Worm (Caenorhabditis elegans) whole organism, midembryonic: Measurements from ENCODE around the gene F38E1.10.
"Not testable (repeated sequence)": the region's sequence is repeated elsewhere in the genome, so short reads cannot be mapped to it uniquely, and the experiment has no call there.

Experiments
- cog-1 ChIP-seq: sonication (generic microtip); optimal IDR thresholded peaks from 2 replicates; lab custom pipeline; 2016; ENCODE audit warnings: missing genetic modification characterization, missing compliant biosample characterization
- flt-1 ChIP-seq: fragments of 200-800 bp; sonication (Bioruptor generic); IDR thresholded peaks from 2 replicates; pipeline ENCODE4 v1.3.6; 2022; ENCODE audit warnings: missing genetic modification characterization, missing compliant biosample characterization
- klf-2 ChIP-seq: fragments of 200-800 bp; sonication (Bioruptor generic); conservative IDR thresholded peaks from 2 replicates; pipeline ENCODE4 v1.3.6; 2022; ENCODE audit warnings: missing genetic modification reagents, missing genetic modification characterization, missing compliant biosample characterization
- tab-1 ChIP-seq: fragments of 200-800 bp; sonication (Bioruptor generic); IDR thresholded peaks from 2 replicates; pipeline ENCODE4 v1.3.6; 2022; ENCODE audit warnings: missing genetic modification characterization, missing compliant biosample characterization
- ztf-29 ChIP-seq: fragments of 200-800 bp; sonication (Bioruptor generic); IDR thresholded peaks from 2 replicates; pipeline ENCODE4 v1.3.6; 2022; ENCODE audit warnings: missing genetic modification reagents, missing genetic modification characterization, missing compliant biosample characterization

ce11 chrV:8340924-8341323 is 34.4 kb downstream of the F38E1.10 start, which contains the start of gene C08D8.7:
- TF ChIP-seq cog-1 (tag; lab: Kevin White, UChicago); ztf-29 (GFP tag; lab: Robert Waterston, UW); tab-1 (GFP tag; lab: Robert Waterston, UW); klf-2 (GFP tag; lab: Robert Waterston, UW); flt-1 (GFP tag; lab: Robert Waterston, UW): not testable (repeated sequence)
